Worm (Caenorhabditis elegans): Measurements from ENCODE around the gene F13A2.4.

F13A2.4 gene

ce11 chrV:4432783-4433237 is 32.8 kb upstream of the F13A2.4 start, which contains the start of gene Y47D7A.15:
Y47D7A.15 (minus strand) TSS chrV:4433187.
- TF ChIP-seq skn-1 (tag; optimal IDR thresholded peaks at IDR 0.05) (no peak), nhr-129 (tag; optimal IDR thresholded peaks at IDR 0.05) (no peak), sem-4 (tag; optimal IDR thresholded peaks at IDR 0.05) (no peak), alr-1 (tag; optimal IDR thresholded peaks at IDR 0.05) (no peak), lin-11 (tag; optimal IDR thresholded peaks at IDR 0.05) (no peak), lin-13 (GFP tag; optimal IDR thresholded peaks at IDR 0.05) (no peak), ztf-1 (GFP tag; conservative IDR thresholded peaks at IDR 0.05) (no peak), ztf-11 (tag; optimal IDR thresholded peaks at IDR 0.05) (no peak), sma-9 (GFP tag; optimal IDR thresholded peaks at IDR 0.05) (no peak), sma-9 (tag; optimal IDR thresholded peaks at IDR 0.05) (no peak), C34F6.9 (tag; optimal IDR thresholded peaks at IDR 0.05) (no peak), ceh-16 (tag; optimal IDR thresholded peaks at IDR 0.05) (no peak), ztf-4 (tag; optimal IDR thresholded peaks at IDR 0.05) (no peak), mdl-1 (tag; optimal IDR thresholded peaks at IDR 0.05) (no peak), nhr-11 (tag; optimal IDR thresholded peaks at IDR 0.05) (no peak), peb-1 (tag; optimal IDR thresholded peaks at IDR 0.05) (no peak), Y55F3AM.14 (GFP tag; optimal IDR thresholded peaks at IDR 0.05) (no peak)

ce11 chrV:4429576-4429975 is 29.6 kb upstream of the F13A2.4 start, which contains the start of gene Y47D7A.12:
Y47D7A.12 (minus strand) TSS chrV:4429676.
- TF ChIP-seq nhr-11 (tag; optimal IDR thresholded peaks at IDR 0.05) (no peak), lin-39 (tag; optimal IDR thresholded peaks at IDR 0.05) (no peak)

ce11 chrV:4428202-4428601 is 28.2 kb upstream of the F13A2.4 start, which contains the start of gene Y47D7A.11:
Y47D7A.11 (minus strand) TSS chrV:4428302.
- TF ChIP-seq blmp-1 (tag; optimal IDR thresholded peaks at IDR 0.05; ENCODE audit: insufficient read depth) (no peak), F13H6.1 (tag; optimal IDR thresholded peaks at IDR 0.05) (no peak), nhr-6 (tag; optimal IDR thresholded peaks at IDR 0.05) (no peak), sma-3 (GFP tag; optimal IDR thresholded peaks at IDR 0.05) (no peak), peb-1 (tag; optimal IDR thresholded peaks at IDR 0.05) (no peak), skn-1 (tag; optimal IDR thresholded peaks at IDR 0.05) (no peak), R02D3.7 (tag; optimal IDR thresholded peaks at IDR 0.05) (no peak), ztf-1 (GFP tag; conservative IDR thresholded peaks at IDR 0.05) (no peak), ztf-4 (tag; optimal IDR thresholded peaks at IDR 0.05) (no peak), elt-1 (tag; optimal IDR thresholded peaks at IDR 0.05) (no peak), lsy-2 (tag; optimal IDR thresholded peaks at IDR 0.05) (no peak), alr-1 (tag; optimal IDR thresholded peaks at IDR 0.05) (no peak), nhr-21 (tag; optimal IDR thresholded peaks at IDR 0.05) (no peak), lin-13 (GFP tag; optimal IDR thresholded peaks at IDR 0.05) (no peak), nhr-237 (tag; optimal IDR thresholded peaks at IDR 0.05) (no peak), nhr-12 (tag; optimal IDR thresholded peaks at IDR 0.05) (no peak), ZK546.5 (tag; optimal IDR thresholded peaks at IDR 0.05) (no peak)

ce11 chrV:4423860-4424401 is 23.9 kb upstream of the F13A2.4 start, which contains the start of the genes Y47D7A.9 and Y47D7A.19:
Y47D7A.9 (minus strand) TSS chrV:4423960.
Y47D7A.19 (plus strand) TSS chrV:4424351.
- TF ChIP-seq ztf-4 (tag; optimal IDR thresholded peaks at IDR 0.05) (no peak), gmeb-1 (tag; optimal IDR thresholded peaks at IDR 0.05) (no peak)

ce11 chrV:4423087-4423486 is 23.1 kb upstream of the F13A2.4 start:
- no peak for TF ChIP-seq nhr-12 (tag; optimal IDR thresholded peaks at IDR 0.05)

- TF ChIP-seq Y55F3AM.14 (GFP tag; optimal IDR thresholded peaks at IDR 0.05) (no peak), F13H6.1 (tag; optimal IDR thresholded peaks at IDR 0.05) (no peak), ztf-4 (tag; optimal IDR thresholded peaks at IDR 0.05) (no peak), elt-1 (tag; optimal IDR thresholded peaks at IDR 0.05) (no peak), mab-5 (tag; optimal IDR thresholded peaks at IDR 0.05) (no peak), nhr-77 (tag; optimal IDR thresholded peaks at IDR 0.05) (no peak), skn-1 (tag; optimal IDR thresholded peaks at IDR 0.05) (no peak), nhr-129 (tag; optimal IDR thresholded peaks at IDR 0.05) (no peak), unc-39 (tag; optimal IDR thresholded peaks at IDR 0.05) (no peak), unc-62 (GFP tag; optimal IDR thresholded peaks at IDR 0.05) (no peak), nhr-12 (tag; optimal IDR thresholded peaks at IDR 0.05) (no peak), sma-9 (GFP tag; optimal IDR thresholded peaks at IDR 0.05) (no peak), sma-9 (tag; optimal IDR thresholded peaks at IDR 0.05) (no peak)
Observed at ce11 chrV:4422127-4422526, 22.1 kb upstream of the F13A2.4 start, which contains the start of gene skr-7. skr-7 (plus strand) TSS chrV:4422427.

Measured in whole organism, L2 larva.